Fruit fly (Drosophila melanogaster) Kc167 (cell line): ENCODE results near the gene CG13898.

ENCODE experiments used
- Myc ChIP-seq: fragments of >200 bp; optimal IDR thresholded peaks from 2 replicates; lab custom pipeline; 2017; ENCODE audit warnings: missing external identifiers
- Sin3A ChIP-seq: fragments of >200 bp; optimal IDR thresholded peaks from 2 replicates; lab custom pipeline; 2018; ENCODE audit warnings: missing external identifiers
- h ChIP-seq: fragments of >200 bp; optimal IDR thresholded peaks from 3 replicates; lab custom pipeline; 2018; ENCODE audit warnings: missing external identifiers
- insv ChIP-seq: fragments of >200 bp; optimal IDR thresholded peaks from 3 replicates; lab custom pipeline; 2018; ENCODE audit warnings: missing external identifiers
- psq ChIP-seq: fragments of >200 bp; optimal IDR thresholded peaks from 2 replicates; lab custom pipeline; 2017; ENCODE audit warnings: missing external identifiers
- ttk ChIP-seq: sonication (Bioruptor generic); optimal IDR thresholded peaks from 2 replicates; lab custom pipeline; 2017; ENCODE audit warnings: missing external identifiers

CG13898 gene

DNA sequence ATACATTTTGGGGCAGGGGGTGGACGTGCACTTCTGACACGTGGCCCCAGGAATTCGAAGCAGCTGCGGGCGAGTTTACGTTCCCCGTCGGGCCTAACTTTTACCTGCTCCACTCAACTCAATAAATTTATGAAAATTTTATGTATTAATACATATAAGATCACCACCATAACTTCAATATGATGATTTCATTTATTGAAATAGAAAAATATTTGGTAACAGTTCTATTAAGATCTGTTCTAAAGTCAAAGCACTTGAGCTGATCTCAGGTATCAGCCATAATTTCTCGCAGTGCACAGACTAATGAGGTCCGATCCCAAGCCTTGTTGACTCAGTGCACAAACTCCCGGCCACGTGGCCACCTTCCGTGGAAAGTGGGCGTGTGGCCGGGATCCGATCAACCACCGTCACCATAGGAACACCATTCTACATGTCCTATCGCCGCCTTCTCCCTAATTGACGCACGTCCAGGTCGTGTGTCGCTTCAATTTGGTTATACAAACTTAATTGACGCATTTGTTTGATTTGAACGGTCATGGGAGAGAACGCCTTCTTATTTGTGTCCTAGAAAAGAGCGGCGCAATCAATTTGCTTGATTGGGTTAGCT lies 6.3 kb upstream of the CG13898 start:
- no peak for TF ChIP-seq Sin3A (lab: Kevin White, UChicago)
- no peak for TF ChIP-seq ttk (lab: Kevin White, UChicago)
- TF ChIP-seq insv (lab: Kevin White, UChicago), result no peak
- no peak for TF ChIP-seq h
- no peak for TF ChIP-seq psq (lab: Kevin White, UChicago)
- TF ChIP-seq Myc (lab: Kevin White, UChicago), result no peak

DNA sequence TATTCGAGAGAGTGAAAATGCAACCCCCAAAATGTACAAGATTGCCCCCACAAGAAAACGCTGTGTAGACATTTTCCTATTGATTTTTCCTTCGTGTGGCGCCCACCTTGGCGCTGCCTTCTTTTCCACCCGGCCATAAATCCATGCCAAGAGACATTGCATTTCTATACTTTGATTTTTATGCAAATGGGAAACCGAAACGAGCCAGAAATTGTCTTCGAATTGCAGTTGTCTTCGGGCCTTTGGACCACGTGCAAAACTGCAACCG lies 5.6 kb upstream of the CG13898 start:
- TF ChIP-seq Sin3A (lab: Kevin White, UChicago), result no peak
- no peak for TF ChIP-seq psq (lab: Kevin White, UChicago)
- no peak for TF ChIP-seq ttk (lab: Kevin White, UChicago)
- TF ChIP-seq h, result no peak
- TF ChIP-seq Myc (lab: Kevin White, UChicago), result no peak
- no peak for TF ChIP-seq insv (lab: Kevin White, UChicago)

DNA sequence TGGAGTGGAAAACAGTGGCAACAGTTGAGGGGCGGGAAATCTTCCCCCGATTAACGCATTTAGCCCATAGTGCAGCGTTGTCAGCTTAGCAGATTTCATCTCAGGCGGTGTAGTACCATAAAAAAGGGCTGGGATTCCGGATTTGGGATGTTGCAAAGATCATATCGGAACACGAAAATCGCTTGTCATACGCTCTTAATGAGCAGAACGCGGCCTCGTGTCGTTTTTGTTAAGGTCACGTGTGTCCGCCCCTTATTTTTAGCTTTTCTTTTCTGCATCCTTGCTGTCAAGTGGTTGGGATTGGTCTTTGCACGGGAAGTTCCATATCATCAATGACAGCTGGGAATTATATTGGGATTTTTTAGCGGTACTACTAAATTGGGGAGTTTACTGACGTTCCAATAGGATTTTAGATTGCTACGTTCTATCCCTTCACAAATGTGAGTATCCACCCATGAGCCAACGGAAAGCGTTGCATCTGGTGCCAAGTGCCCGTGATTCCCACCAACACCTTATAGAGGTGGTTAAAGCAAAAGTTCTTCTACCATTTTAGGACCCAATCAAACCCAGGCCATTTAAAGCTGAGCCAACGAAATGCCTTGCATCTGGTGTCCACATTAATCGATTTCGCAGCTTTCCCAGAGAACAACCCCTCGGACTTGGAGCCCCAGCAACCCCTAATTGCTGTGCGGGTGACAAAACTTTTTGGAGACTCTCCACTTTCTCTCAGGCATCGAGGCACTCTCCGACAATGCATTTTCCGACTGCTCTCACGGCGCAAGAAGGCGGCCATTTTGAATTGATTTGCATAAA lies 5.1 kb upstream of the CG13898 start:
- TF ChIP-seq h (no peak), insv (lab: Kevin White, UChicago) (no peak), ttk (lab: Kevin White, UChicago) (no peak), Sin3A (lab: Kevin White, UChicago) (no peak), psq (lab: Kevin White, UChicago) (no peak), Myc (lab: Kevin White, UChicago) (no peak)

DNA sequence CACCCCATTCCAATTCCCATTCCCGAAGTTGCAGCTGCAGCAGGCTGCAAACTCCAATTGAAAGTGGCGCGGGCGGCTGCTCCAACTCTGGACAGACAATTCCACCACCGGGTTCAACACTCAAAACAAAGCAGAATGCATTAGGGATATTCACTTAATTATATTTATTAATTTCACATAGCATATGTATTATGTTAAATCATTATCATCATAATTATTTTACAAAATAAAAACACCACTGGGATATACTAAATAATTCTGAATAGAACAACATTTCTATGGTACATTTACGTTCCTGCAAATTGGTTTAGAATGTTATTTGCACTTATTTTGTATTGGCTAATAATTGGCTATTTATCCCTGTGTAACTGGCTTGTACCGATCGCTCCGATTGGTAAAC lies 3.6 kb upstream of the CG13898 start:
- TF ChIP-seq Sin3A (lab: Kevin White, UChicago) (no peak), Myc (lab: Kevin White, UChicago) (no peak), ttk (lab: Kevin White, UChicago) (no peak), psq (lab: Kevin White, UChicago) (no peak), insv (lab: Kevin White, UChicago) (no peak), h (no peak)

DNA sequence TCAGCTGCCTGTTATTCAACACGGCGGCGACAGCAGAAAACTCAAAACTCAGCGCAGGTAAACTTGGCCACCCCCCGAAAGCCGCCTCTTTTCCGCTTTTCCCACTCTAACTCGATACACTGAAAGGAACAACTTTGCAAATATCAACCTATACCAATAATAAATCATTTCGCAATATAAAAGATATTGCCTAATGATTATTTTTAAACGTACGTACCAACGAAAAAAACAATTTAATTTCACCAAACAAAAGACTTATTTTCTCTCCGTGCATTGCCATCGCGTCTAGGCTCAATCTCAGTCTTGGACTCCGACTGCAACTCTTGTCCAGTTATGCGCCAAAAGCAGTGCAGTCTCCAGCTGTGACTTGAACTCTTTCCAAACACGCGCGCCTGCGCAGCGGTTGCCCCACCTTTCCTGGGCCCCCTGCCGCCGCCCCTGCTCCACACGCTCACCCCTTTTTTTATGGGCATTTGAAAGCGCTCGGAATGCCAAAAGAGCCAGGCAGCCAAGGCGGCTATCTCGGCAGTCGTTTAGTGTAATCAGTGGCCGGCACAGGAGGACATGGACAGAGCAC lies 1.9 kb upstream of the CG13898 start:
- TF ChIP-seq h (no peak), psq (lab: Kevin White, UChicago) (no peak)

DNA sequence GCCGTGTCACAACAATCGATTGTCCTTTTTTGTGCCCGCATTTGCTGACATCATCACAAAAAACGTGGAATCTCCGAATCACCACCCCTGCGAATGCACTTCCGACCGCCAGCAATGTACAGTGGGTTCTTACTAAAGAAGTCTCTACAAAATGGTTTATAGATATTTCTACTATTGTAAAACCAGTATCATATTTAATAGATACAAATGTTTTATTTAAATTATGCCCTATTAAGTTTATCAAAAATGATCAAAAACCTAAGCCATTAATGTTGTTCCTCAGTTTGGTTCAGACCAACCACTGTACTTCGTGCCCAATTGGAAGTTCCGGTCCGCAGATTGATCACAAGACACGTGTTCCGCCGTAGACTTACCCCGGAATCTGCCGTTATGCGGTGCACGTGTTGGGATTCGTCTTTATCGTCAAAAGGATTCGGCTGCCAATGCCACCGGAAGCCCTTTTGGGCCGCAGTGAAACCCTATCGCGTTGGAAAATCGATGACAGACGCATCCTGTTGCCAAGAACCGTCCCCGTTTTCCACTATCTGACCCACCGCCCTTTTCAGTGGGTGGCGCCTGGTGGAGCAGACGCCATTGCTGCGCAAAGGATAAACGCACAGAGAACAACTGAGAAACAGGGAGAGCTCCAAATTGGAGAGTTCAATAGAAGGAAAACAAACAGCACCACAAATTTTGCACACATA lies 858 bp upstream of the CG13898 start:
- no peak for TF ChIP-seq h
- TF ChIP-seq insv (lab: Kevin White, UChicago), result no peak
- no peak for TF ChIP-seq Myc (lab: Kevin White, UChicago)
- no peak for TF ChIP-seq psq (lab: Kevin White, UChicago)
- TF ChIP-seq Sin3A (lab: Kevin White, UChicago), result no peak

DNA sequence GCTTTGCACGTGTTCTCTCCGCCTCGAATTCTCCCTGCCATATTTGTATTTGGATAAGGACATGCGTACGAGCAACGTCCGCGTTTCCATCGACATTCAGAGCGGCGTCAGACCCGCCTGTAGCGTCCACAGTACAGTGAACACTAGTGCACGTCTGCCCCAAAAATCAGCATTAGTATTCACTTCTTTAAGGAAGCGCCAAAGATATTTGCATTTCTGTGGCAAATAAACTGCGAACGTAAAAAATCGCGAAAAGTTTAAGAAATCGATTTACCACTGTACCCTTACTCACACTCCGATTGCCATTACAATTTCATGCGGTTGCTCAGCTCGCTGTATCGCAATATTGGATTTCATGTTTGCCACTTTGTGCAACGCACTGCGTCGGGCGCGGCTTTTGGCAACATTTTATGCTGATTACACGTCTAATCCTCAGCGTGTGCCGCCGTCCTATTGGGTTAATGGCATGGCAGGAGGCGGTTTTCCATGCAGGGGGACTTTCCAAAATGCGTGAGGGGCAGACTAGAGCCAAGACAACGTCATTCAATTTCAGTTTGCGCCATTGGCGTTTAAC lies 1.1 kb downstream of the CG13898 start:
- TF ChIP-seq Sin3A (lab: Kevin White, UChicago), result no peak
- no peak for TF ChIP-seq h
- TF ChIP-seq Myc (lab: Kevin White, UChicago), result no peak
- no peak for TF ChIP-seq psq (lab: Kevin White, UChicago)
- no peak for TF ChIP-seq insv (lab: Kevin White, UChicago)
- no peak for TF ChIP-seq ttk (lab: Kevin White, UChicago)

DNA sequence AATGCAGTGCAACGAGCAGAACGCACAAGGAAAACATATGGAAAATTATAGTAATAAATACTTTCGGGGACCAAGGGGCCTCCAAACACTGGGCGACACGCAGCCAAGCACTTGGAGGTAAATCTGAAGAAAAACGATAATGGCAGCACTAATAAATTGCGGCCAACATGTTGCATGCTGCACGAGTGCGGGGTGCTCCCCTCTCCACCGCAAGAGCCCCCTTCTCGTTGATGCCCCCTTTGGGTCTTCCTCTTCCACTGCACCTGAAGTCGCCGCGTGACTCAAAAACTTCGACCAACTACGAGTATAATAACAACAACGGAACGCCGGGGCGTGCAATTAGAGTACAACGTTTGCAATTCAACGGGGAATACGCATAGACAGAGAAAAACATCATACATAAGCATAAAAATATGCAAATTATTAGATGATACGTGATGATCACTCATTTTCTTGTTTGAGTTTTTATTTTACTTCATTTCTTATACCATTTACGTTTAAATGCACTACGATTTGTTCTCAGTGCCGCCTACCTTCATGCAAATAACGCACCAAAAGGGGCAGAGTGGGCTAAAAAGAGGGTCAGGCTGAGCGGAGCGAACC lies 1.9 kb downstream of the CG13898 start:
- TF ChIP-seq Sin3A (lab: Kevin White, UChicago), result no peak
- no peak for TF ChIP-seq insv (lab: Kevin White, UChicago)
- no peak for TF ChIP-seq ttk (lab: Kevin White, UChicago)
- no peak for TF ChIP-seq psq (lab: Kevin White, UChicago)
- TF ChIP-seq h, result no peak
- no peak for TF ChIP-seq Myc (lab: Kevin White, UChicago)

DNA sequence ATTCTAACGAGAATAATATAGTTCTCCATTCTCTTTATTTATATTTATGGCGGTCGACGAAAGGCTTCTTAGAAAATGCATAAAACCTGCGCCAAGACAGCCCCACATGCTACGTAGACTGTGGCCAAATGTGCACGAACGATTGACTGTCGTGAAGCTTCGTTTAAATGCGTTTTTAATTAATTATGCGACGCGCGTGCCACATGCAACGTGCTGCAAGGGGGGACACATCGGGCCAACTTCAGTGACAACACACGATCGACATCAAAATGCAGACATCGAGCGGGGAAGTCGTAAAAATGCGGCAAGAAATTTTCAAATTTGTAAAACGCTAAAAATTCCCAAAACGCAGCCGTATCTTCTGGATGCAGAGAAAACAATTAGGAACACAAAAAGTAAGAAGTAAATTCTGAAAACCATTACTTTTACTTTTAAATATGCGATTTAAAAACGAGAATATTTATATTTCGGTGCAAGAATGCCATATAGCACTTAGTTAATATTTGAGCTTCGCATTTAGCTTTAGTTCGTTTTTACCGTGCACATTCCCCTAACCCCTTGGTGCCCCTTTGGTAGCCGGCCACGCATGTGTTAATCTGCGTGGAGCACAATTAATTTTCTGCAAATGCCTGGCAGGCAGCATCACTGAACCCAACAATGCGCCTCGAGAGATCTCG lies 3.9 kb downstream of the CG13898 start:
- TF ChIP-seq h (no peak), ttk (lab: Kevin White, UChicago) (no peak), psq (lab: Kevin White, UChicago) (no peak), Sin3A (lab: Kevin White, UChicago) (no peak), insv (lab: Kevin White, UChicago) (no peak)

DNA sequence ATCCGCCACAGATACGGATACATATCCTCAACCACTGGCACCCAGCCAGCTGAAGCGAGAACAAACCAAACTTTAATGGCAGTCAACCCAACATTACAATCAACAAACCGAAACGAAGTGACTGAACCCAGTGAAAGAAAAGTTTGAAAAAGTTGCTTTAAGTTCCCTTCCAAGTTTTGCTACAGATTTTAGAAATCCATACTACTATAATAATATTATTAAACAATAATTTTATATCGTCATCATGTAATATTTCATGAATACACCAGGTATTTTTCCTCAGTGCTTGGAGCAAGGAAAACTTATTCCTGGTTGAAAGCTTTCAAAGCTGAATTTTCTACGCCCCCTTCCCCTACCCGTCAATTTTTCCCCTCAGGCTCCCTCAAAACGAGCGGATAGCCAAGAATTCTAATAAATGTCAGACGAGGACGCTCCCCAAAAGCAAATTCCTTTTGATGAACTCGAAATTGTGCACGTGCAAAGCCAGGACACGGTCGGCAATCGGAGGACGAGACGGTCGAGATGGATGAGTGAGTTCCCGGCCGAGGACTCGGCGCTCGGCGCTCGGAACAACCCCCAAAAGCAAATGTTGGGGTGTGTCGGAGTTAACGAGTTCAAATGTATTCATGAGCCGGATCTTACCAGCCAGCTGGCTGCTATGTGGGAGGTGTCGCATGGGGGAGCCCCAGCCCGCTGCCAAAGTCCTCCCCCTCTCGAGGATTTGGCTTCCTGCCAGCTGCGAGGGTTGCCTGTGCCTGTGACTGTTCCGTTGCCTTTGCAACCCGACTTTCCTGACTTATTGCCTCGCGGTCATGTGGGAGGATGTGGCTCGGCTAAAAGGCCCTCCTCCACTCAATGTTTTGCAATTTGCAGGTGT lies 6.7 kb downstream of the CG13898 start:
- no peak for TF ChIP-seq insv (lab: Kevin White, UChicago)
- no peak for TF ChIP-seq Myc (lab: Kevin White, UChicago)
